Fruit fly (Drosophila melanogaster): ENCODE data around the gene CG7768.

Gene CG7768

DNA sequence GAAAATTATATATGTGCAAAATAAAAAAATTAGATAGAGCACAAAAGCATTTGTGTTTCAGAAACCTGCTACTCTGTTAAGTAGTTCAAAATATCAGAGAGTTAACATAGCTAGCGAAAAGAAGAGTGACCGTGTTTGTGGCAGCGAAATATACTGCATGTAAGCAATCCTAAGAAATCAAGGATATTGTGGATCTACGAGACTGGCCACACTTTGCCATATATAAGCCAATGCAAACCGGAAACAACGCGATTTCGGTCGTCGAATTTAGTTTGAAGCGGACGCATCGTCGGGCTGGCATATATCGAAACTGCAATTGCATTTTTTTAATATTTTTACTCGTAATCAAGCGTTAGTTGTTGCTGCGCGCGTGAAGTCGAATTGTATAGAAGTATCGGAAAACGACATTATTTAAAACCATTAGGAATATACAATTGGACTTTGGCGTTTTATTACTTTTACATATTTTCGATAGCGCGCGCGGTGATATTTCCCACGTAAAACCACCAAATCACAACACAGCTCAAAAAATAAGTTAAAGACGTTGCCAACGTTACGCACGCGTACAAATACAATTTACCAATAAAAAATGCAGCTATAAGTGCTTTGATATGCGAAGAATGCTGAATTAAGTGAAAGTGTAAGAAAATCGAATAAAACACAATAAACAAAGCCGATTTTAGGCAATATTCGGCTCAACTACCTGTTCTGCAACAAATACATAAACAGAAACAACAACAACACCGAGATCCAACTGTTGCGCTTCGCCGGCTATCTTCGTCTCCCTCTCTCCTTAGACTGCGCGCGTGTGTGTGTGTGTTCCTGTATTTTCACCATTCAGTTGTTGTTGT lies 27.2 kb upstream of the CG7768 start, which contains the start of gene nuf (continued):
- TF ChIP-seq HmgZ (tag; optimal IDR thresholded peaks at IDR 0.05), result peak; percentile 46
- no peak for TF ChIP-seq CG4424 (GFP tag; optimal IDR thresholded peaks at IDR 0.05)
- TF ChIP-seq Elba2 (GFP tag; optimal IDR thresholded peaks at IDR 0.05), result no peak
- no peak for TF ChIP-seq Oaz (GFP tag; IDR thresholded peaks at IDR 0.05)
- TF ChIP-seq Xrp1 (GFP tag; IDR thresholded peaks at IDR 0.05), result 0 out of 2 replicates have a peak, but pooled peaks have one; percentile 37
- TF ChIP-seq zfh2 (GFP tag; optimal IDR thresholded peaks at IDR 0.05), result no peak
- TF ChIP-seq da (GFP tag; optimal IDR thresholded peaks at IDR 0.05), result no peak
- peak; percentile 9 for TF ChIP-seq gcm (GFP tag; optimal IDR thresholded peaks at IDR 0.05)
- peak; percentile 58 for TF ChIP-seq pzg (GFP tag; optimal IDR thresholded peaks at IDR 0.05)
- no peak for TF ChIP-seq zen (tag; optimal IDR thresholded peaks at IDR 0.05)
- TF ChIP-seq Sry-β (GFP tag; optimal IDR thresholded peaks at IDR 0.05), result no peak
- no peak for TF ChIP-seq CkIIα-i1 (GFP tag; IDR thresholded peaks at IDR 0.05)
- TF ChIP-seq CG16815 (GFP tag; optimal IDR thresholded peaks at IDR 0.05), result no peak
- no peak for TF ChIP-seq Hey (tag; optimal IDR thresholded peaks at IDR 0.05)
- peak; percentile 16; the same call in 1 of the 3 replicates for TF ChIP-seq CG6175 (GFP tag; IDR thresholded peaks at IDR 0.05)
- peak in 1 of 2 experiments; percentile 24 for TF ChIP-seq dpn (GFP tag; optimal IDR thresholded peaks at IDR 0.05)
- TF ChIP-seq p53 (GFP tag; optimal IDR thresholded peaks at IDR 0.05), result no peak
- no peak for TF ChIP-seq en (GFP tag; optimal IDR thresholded peaks at IDR 0.05)
- no peak; the same call in 3 of the 4 replicates for TF ChIP-seq Dll (GFP tag; IDR thresholded peaks at IDR 0.05; ENCODE audit: partially characterized antibody)
- TF ChIP-seq tin (GFP tag; optimal IDR thresholded peaks at IDR 0.05), result no peak
- peak; percentile 48; the same call in 1 of the 2 replicates for TF ChIP-seq stc (GFP tag; IDR thresholded peaks at IDR 0.05)
- TF ChIP-seq HLH3B (GFP tag; IDR thresholded peaks at IDR 0.05), result no peak
- TF ChIP-seq CG10147 (GFP tag; optimal IDR thresholded peaks at IDR 0.05), result peak; percentile 54
- TF ChIP-seq repo (GFP tag; optimal IDR thresholded peaks at IDR 0.05), result peak; percentile 37
- no peak for TF ChIP-seq mld (GFP tag; IDR thresholded peaks at IDR 0.05; ENCODE audit: partially characterized antibody)
- TF ChIP-seq CG1603 (tag; optimal IDR thresholded peaks at IDR 0.05), result peak; percentile 38
- no peak for TF ChIP-seq Oli (tag; optimal IDR thresholded peaks at IDR 0.05)
- peak; percentile 7 for TF ChIP-seq CG8388 (GFP tag; optimal IDR thresholded peaks at IDR 0.05)
- no peak for TF ChIP-seq salm (tag; optimal IDR thresholded peaks at IDR 0.05)
- peak; percentile 46 for TF ChIP-seq Hmr (GFP tag; optimal IDR thresholded peaks at IDR 0.05)
- TF ChIP-seq Myb (GFP tag; optimal IDR thresholded peaks at IDR 0.05), result no peak
- TF ChIP-seq Antp (GFP tag; optimal IDR thresholded peaks at IDR 0.05), result no peak
- no peak for TF ChIP-seq NFAT (GFP tag; IDR thresholded peaks at IDR 0.05)
- TF ChIP-seq Fer1 (GFP tag; optimal IDR thresholded peaks at IDR 0.05), result peak; percentile 80
- TF ChIP-seq CG14014 (GFP tag; IDR thresholded peaks at IDR 0.05), result no peak
- TF ChIP-seq Dbx (GFP tag; IDR thresholded peaks at IDR 0.05), result peak; percentile 69; the same call in 2 of the 3 replicates
- TF ChIP-seq CG18262 (tag; optimal IDR thresholded peaks at IDR 0.05), result peak; percentile 38
- TF ChIP-seq Nf-YB (GFP tag; optimal IDR thresholded peaks at IDR 0.05), result peak; percentile 26
- no peak for TF ChIP-seq CG34224 (GFP tag; IDR thresholded peaks at IDR 0.05; ENCODE audit: partially characterized antibody)
- TF ChIP-seq CG17328 (GFP tag; IDR thresholded peaks at IDR 0.05), result peak; percentile 65
- no peak for TF ChIP-seq tap (tag; optimal IDR thresholded peaks at IDR 0.05)
- no peak for TF ChIP-seq row (GFP tag; IDR thresholded peaks at IDR 0.05)
- TF ChIP-seq dysf (GFP tag; IDR thresholded peaks at IDR 0.05), result no peak
- no peak for TF ChIP-seq Lpt (GFP tag; optimal IDR thresholded peaks at IDR 0.05)
- TF ChIP-seq tll (GFP tag; optimal IDR thresholded peaks at IDR 0.05), result no peak
- TF ChIP-seq Poxn (GFP tag; IDR thresholded peaks at IDR 0.05), result no peak
- no peak for TF ChIP-seq oc (tag; optimal IDR thresholded peaks at IDR 0.05)
- no peak for TF ChIP-seq luna (GFP tag; optimal IDR thresholded peaks at IDR 0.05)
- peak; percentile 37 for TF ChIP-seq CHES-1-like (GFP tag; optimal IDR thresholded peaks at IDR 0.05)

All from whole organism, embryonic.